Worm (Caenorhabditis elegans) whole organism, late embryonic: Measurements from ENCODE around the gene grd-14.
A peak's percentile ranks its signal among the peaks of the same experiment; 100 is the strongest.

Experiments
- F13H6.1 ChIP-seq: sonication (generic microtip); optimal IDR thresholded peaks from 2 replicates; lab custom pipeline; 2016; ENCODE audit warnings: missing genetic modification characterization, missing compliant biosample characterization
- K02D7.2 ChIP-seq: sonication (generic microtip); optimal IDR thresholded peaks from 2 replicates; lab custom pipeline; 2017; ENCODE audit warnings: mild to moderate bottlenecking, missing genetic modification characterization, missing compliant biosample characterization
- T23F11.4 ChIP-seq: fragments of 200-800 bp; sonication (Bioruptor generic); optimal IDR thresholded peaks from 2 replicates; lab custom pipeline; 2018; ENCODE audit warnings: mild to moderate bottlenecking, missing genetic modification characterization, missing compliant biosample characterization
- ceh-18 ChIP-seq: sonication (generic microtip); optimal IDR thresholded peaks from 2 replicates; lab custom pipeline; 2016; ENCODE audit warnings: missing genetic modification characterization, missing compliant biosample characterization
- ceh-2 ChIP-seq: sonication (generic microtip); optimal IDR thresholded peaks from 2 replicates; lab custom pipeline; 2016; ENCODE audit warnings: missing genotype, missing genetic modification characterization, missing compliant biosample characterization
- ceh-31 ChIP-seq: sonication (generic microtip); optimal IDR thresholded peaks from 2 replicates; lab custom pipeline; 2016; ENCODE audit warnings: missing genetic modification characterization, missing compliant biosample characterization
- ceh-34 ChIP-seq: sonication (generic microtip); optimal IDR thresholded peaks from 2 replicates; lab custom pipeline; 2016; ENCODE audit warnings: mild to moderate bottlenecking, missing genetic modification characterization, missing compliant biosample characterization
- ceh-45 ChIP-seq: fragments of 200-800 bp; sonication (Bioruptor generic); IDR thresholded peaks from 2 replicates; pipeline ENCODE4 v1.3.6; 2022; ENCODE audit warnings: missing genetic modification reagents, missing genetic modification characterization, missing compliant biosample characterization
- ceh-48 ChIP-seq: sonication (generic microtip); optimal IDR thresholded peaks from 2 replicates; lab custom pipeline; 2016; ENCODE audit warnings: missing genetic modification characterization, inconsistent platforms, missing compliant biosample characterization
- ceh-6 ChIP-seq: fragments of 200-800 bp; sonication (Bioruptor generic); optimal IDR thresholded peaks from 2 replicates; lab custom pipeline; 2018; ENCODE audit warnings: mild to moderate bottlenecking, missing genetic modification characterization, missing compliant biosample characterization
- dve-1 ChIP-seq: sonication (generic microtip); optimal IDR thresholded peaks from 2 replicates; lab custom pipeline; 2017; ENCODE audit warnings: antibody characterized with exemption, mild to moderate bottlenecking, missing genetic modification characterization, missing compliant biosample characterization
- elt-2 ChIP-seq: sonication (generic microtip); optimal IDR thresholded peaks from 2 replicates; lab custom pipeline; 2016; ENCODE audit warnings: missing genetic modification reagents, missing genetic modification characterization, missing compliant biosample characterization
- elt-4 ChIP-seq: sonication (generic microtip); optimal IDR thresholded peaks from 2 replicates; lab custom pipeline; 2016; ENCODE audit warnings: missing genetic modification characterization, missing compliant biosample characterization
- ets-4 ChIP-seq: sonication (generic microtip); optimal IDR thresholded peaks from 2 replicates; lab custom pipeline; 2016; ENCODE audit warnings: missing genetic modification characterization, missing compliant biosample characterization
- fkh-10 ChIP-seq: fragments of 150-350 bp; optimal IDR thresholded peaks from 2 replicates; lab custom pipeline; 2014; ENCODE audit warnings: missing biosample characterization, missing genetic modification reagents, missing genetic modification characterization
- hlh-13 ChIP-seq: fragments of 200-800 bp; sonication (Bioruptor generic); optimal IDR thresholded peaks from 2 replicates; lab custom pipeline; 2018; ENCODE audit warnings: mild to moderate bottlenecking, missing genetic modification characterization, missing compliant biosample characterization
- hlh-30 ChIP-seq: sonication (generic microtip); optimal IDR thresholded peaks from 2 replicates; lab custom pipeline; 2017; ENCODE audit warnings: antibody characterized with exemption, missing genetic modification characterization, missing compliant biosample characterization; ENCODE audit not compliant: insufficient read depth
- lin-11 ChIP-seq: fragments of 200-800 bp; sonication (Bioruptor generic); optimal IDR thresholded peaks from 2 replicates; lab custom pipeline; 2018; ENCODE audit warnings: mild to moderate bottlenecking, missing genetic modification characterization, missing compliant biosample characterization
- nfya-1 ChIP-seq: sonication (generic microtip); optimal IDR thresholded peaks from 2 replicates; lab custom pipeline; 2017; ENCODE audit warnings: missing genetic modification characterization, mild to moderate bottlenecking, missing compliant biosample characterization, antibody characterized with exemption, moderate library complexity
- nhr-11 ChIP-seq: fragments of 150-350 bp; optimal IDR thresholded peaks from 2 replicates; lab custom pipeline; 2014; ENCODE audit warnings: missing biosample characterization, missing genetic modification characterization
- npax-4 ChIP-seq: sonication (generic microtip); optimal IDR thresholded peaks from 2 replicates; lab custom pipeline; 2016; ENCODE audit warnings: missing genetic modification characterization, missing compliant biosample characterization
- pat-9 ChIP-seq: fragments of 200-800 bp; sonication (Bioruptor generic); optimal IDR thresholded peaks from 2 replicates; lab custom pipeline; 2018; ENCODE audit warnings: mild to moderate bottlenecking, missing genetic modification characterization, moderate library complexity, missing compliant biosample characterization
- pros-1 ChIP-seq: fragments of 150-350 bp; optimal IDR thresholded peaks from 2 replicates; lab custom pipeline; 2014; ENCODE audit warnings: missing biosample characterization, missing genetic modification reagents, missing genetic modification characterization
- sdc-2 ChIP-seq: sonication (generic microtip); optimal IDR thresholded peaks from 2 replicates; lab custom pipeline; 2016; ENCODE audit warnings: missing genotype, missing genetic modification characterization, missing compliant biosample characterization
- sox-2 ChIP-seq: fragments of 200-800 bp; sonication (Bioruptor generic); IDR thresholded peaks from 2 replicates; pipeline ENCODE4 v1.3.6; 2022; ENCODE audit warnings: missing genetic modification reagents, missing genetic modification characterization, missing compliant biosample characterization
- tbx-2 ChIP-seq: sonication (generic microtip); optimal IDR thresholded peaks from 2 replicates; lab custom pipeline; 2016; ENCODE audit warnings: missing genetic modification characterization, missing compliant biosample characterization
- ttx-3 ChIP-seq: sonication (generic microtip); optimal IDR thresholded peaks from 2 replicates; lab custom pipeline; 2016; ENCODE audit warnings: missing genetic modification reagents, missing genetic modification characterization, missing compliant biosample characterization
- unc-42 ChIP-seq: sonication (generic microtip); optimal IDR thresholded peaks from 2 replicates; lab custom pipeline; 2016; ENCODE audit warnings: missing genotype, missing genetic modification characterization, missing compliant biosample characterization
- unc-55 ChIP-seq: sonication (generic microtip); optimal IDR thresholded peaks from 2 replicates; lab custom pipeline; 2017; ENCODE audit warnings: missing biosample characterization, missing genetic modification reagents, missing genetic modification characterization
- zip-5 ChIP-seq: sonication (generic microtip); optimal IDR thresholded peaks from 2 replicates; lab custom pipeline; 2016; ENCODE audit warnings: missing genetic modification characterization, missing compliant biosample characterization
- ztf-16 ChIP-seq: sonication (generic microtip); optimal IDR thresholded peaks from 2 replicates; lab custom pipeline; 2017; ENCODE audit warnings: missing genetic modification characterization, missing compliant biosample characterization

Gene grd-14

DNA sequence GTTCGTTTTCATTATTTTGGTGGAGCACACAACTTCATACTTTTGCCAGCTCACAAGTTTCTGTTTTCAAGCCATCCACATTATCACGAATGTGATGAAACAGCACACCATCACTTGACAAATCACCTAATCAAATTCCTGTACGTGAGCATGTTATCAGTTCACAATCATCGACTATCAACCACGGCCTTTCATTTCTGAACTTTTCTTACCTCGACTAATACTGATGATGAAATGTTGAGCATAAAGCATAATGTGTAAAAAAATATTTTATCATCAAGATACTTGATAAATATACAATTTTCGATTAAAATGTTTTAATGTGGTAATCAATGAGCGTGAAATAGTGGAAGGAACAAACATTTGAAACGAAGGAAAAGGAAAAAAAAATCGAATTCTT lies 26.4 kb upstream of the grd-14 start:
- TF ChIP-seq ets-4 (tag; lab: Kevin White, UChicago) = no peak
- TF ChIP-seq elt-2 = peak; percentile 84

DNA sequence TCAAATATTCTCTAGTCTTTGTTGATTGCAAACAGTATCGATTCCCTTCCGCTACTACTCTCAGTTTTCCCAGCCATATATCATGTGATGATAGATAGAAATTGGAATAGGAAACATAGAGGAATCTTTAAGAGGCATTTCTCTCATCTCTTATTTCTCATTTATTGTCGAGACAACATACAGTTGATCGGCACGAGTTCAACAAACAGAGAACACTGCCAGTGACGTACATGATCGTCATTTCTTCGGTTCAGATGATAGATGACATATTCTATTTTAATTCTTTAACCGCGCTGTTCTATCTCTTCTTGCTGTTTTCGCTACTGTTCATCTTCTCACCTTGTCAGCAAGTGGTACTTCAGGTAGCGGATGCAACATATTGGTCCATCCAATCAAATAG lies 24.7 kb upstream of the grd-14 start:
- TF ChIP-seq hlh-30 (tag; lab: Kevin White, UChicago) = peak; percentile 13
- no peak for TF ChIP-seq ceh-31 (tag; lab: Kevin White, UChicago)
- no peak for TF ChIP-seq pros-1 (tag; lab: Kevin White, UChicago)
- TF ChIP-seq F13H6.1 (tag; lab: Kevin White, UChicago) = no peak
- no peak for TF ChIP-seq nhr-11 (tag; lab: Kevin White, UChicago)
- no peak for TF ChIP-seq K02D7.2 (tag; lab: Kevin White, UChicago)

- no peak for TF ChIP-seq sox-2 (GFP tag; lab: Robert Waterston, UW)
- TF ChIP-seq ttx-3 (tag; lab: Kevin White, UChicago) = no peak
- no peak for TF ChIP-seq dve-1
- no peak for TF ChIP-seq ceh-45 (GFP tag; lab: Robert Waterston, UW)
Observed at ce11 chrX:8475759-8476228, 24.0 kb upstream of the grd-14 start, which contains the start of gene nhr-14. nhr-14 (minus strand) TSS chrX:8476178.

- TF ChIP-seq T23F11.4 (GFP tag; lab: Kevin White, UChicago) (no peak), sdc-2 (tag; lab: Kevin White, UChicago) (no peak), ets-4 (tag; lab: Kevin White, UChicago) (no peak), fkh-10 (GFP tag; lab: Kevin White, UChicago) (peak; percentile 58)
Observed at ce11 chrX:8476308-8476707, 23.5 kb upstream of the grd-14 start.

- TF ChIP-seq nfya-1 (tag; lab: Kevin White, UChicago) = peak; percentile 48
- peak; percentile 19 for TF ChIP-seq ceh-31 (tag; lab: Kevin White, UChicago)
- peak; percentile 27 for TF ChIP-seq pros-1 (tag; lab: Kevin White, UChicago)
- TF ChIP-seq F13H6.1 (tag; lab: Kevin White, UChicago) = peak; percentile 22
- no peak for TF ChIP-seq ceh-48 (tag; lab: Kevin White, UChicago)
- TF ChIP-seq ztf-16 (tag; lab: Kevin White, UChicago) = peak; percentile 20
- TF ChIP-seq T23F11.4 (GFP tag; lab: Kevin White, UChicago) = no peak
- TF ChIP-seq unc-55 (GFP tag; lab: Kevin White, UChicago) = no peak
- peak; percentile 58 for TF ChIP-seq elt-2
- TF ChIP-seq, all 69 proteins: peak for 6
Observed at ce11 chrX:8477048-8477806, 22.6 kb upstream of the grd-14 start.

- no peak for TF ChIP-seq K02D7.2 (tag; lab: Kevin White, UChicago)
- peak; percentile 10 for TF ChIP-seq unc-42 (tag; lab: Kevin White, UChicago)
Observed at ce11 chrX:8479050-8479449, 20.8 kb upstream of the grd-14 start.

DNA sequence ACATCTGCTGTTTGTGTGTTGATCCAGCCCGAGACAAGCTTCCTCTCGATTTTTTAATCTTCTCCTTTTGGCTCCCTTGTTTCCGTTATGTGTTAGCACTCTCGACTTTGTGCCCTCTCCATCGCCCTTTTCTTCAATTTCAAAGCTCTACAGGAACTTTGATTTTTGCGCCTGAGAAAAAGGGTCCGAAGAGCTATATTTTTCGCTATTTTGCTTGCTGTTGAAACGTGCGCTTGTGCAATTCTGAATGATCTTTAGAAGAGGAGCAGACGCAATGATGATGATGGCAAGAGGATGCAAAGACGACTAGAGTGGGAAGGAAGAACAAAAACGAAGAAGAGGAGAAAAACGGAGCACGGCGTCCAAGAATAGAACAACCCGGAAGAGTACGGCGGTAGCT lies 18.1 kb upstream of the grd-14 start:
- TF ChIP-seq hlh-13 (no peak), ceh-6 (no peak), pros-1 (tag; lab: Kevin White, UChicago) (no peak), zip-5 (no peak), ceh-2 (tag; lab: Kevin White, UChicago) (no peak), npax-4 (tag; lab: Kevin White, UChicago) (no peak), ceh-45 (GFP tag; lab: Robert Waterston, UW) (no peak), ceh-18 (tag; lab: Kevin White, UChicago) (no peak), lin-11 (tag; lab: Kevin White, UChicago) (no peak), elt-2 (no peak), elt-4 (tag; lab: Kevin White, UChicago) (no peak), tbx-2 (tag; lab: Kevin White, UChicago) (no peak), ceh-34 (tag; lab: Kevin White, UChicago) (peak; percentile 5), ceh-48 (tag; lab: Kevin White, UChicago) (no peak), unc-42 (tag; lab: Kevin White, UChicago) (peak; percentile 9), ttx-3 (tag; lab: Kevin White, UChicago) (no peak), pat-9 (tag; lab: Kevin White, UChicago) (no peak)
